Worm (Caenorhabditis elegans): ENCODE measurements around the gene F36A4.1.

DNA sequence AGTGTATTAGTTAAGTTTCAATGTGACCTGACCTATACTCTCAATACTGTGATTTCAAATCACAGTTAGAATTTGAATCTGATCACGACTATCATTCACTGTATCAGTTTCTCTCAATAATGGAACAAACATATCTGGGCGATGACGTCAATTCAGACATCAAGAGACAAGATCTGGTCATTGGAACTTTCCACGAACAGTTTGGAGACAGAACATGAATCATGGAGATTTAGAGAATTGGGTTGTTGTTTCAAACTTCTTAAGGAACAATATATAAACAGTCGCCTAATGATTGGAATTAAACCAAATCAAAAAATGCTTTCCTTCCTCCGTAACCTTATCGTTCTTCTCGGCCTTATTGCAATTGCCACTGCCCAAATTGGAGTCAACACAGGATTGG, 18.9 kb downstream of the F36A4.1 start, which contains the start of gene F15E6.4:
- TF ChIP-seq atf-7 (tag; optimal IDR thresholded peaks at IDR 0.05) (no peak), ama-1 (optimal IDR thresholded peaks at IDR 0.05) (no peak), ama-1 (GFP tag; optimal IDR thresholded peaks at IDR 0.05) (no peak), F33H1.4 (GFP tag; IDR thresholded peaks at IDR 0.05) (no peak)
